Worm (Caenorhabditis elegans) whole organism, late embryonic: ENCODE results near the gene F21G4.6.

Experiments used
- C08G9.2 ChIP-seq: sonication (generic microtip); optimal IDR thresholded peaks from 2 replicates; lab custom pipeline; 2016; ENCODE audit warnings: mild to moderate bottlenecking, missing genetic modification characterization, moderate library complexity, missing compliant biosample characterization
- C38D4.7 ChIP-seq: fragments of 200-800 bp; sonication (Bioruptor generic); optimal IDR thresholded peaks from 2 replicates; lab custom pipeline; 2018; ENCODE audit warnings: mild to moderate bottlenecking, missing genetic modification characterization, moderate library complexity, missing compliant biosample characterization
- F13H6.1 ChIP-seq: sonication (generic microtip); optimal IDR thresholded peaks from 2 replicates; lab custom pipeline; 2016; ENCODE audit warnings: missing genetic modification characterization, missing compliant biosample characterization
- K02D7.2 ChIP-seq: sonication (generic microtip); optimal IDR thresholded peaks from 2 replicates; lab custom pipeline; 2017; ENCODE audit warnings: mild to moderate bottlenecking, missing genetic modification characterization, missing compliant biosample characterization
- K09A11.1 ChIP-seq: sonication (generic microtip); optimal IDR thresholded peaks from 2 replicates; lab custom pipeline; 2017; ENCODE audit warnings: antibody characterized with exemption, mild to moderate bottlenecking, missing genetic modification characterization, missing compliant biosample characterization; ENCODE audit not compliant: insufficient read depth
- T23F11.4 ChIP-seq: fragments of 200-800 bp; sonication (Bioruptor generic); optimal IDR thresholded peaks from 2 replicates; lab custom pipeline; 2018; ENCODE audit warnings: mild to moderate bottlenecking, missing genetic modification characterization, missing compliant biosample characterization
- ceh-14 ChIP-seq: sonication (generic microtip); optimal IDR thresholded peaks from 2 replicates; lab custom pipeline; 2016; ENCODE audit warnings: missing genotype, missing genetic modification characterization, missing compliant biosample characterization
- ceh-18 ChIP-seq: sonication (generic microtip); optimal IDR thresholded peaks from 2 replicates; lab custom pipeline; 2016; ENCODE audit warnings: missing genetic modification characterization, missing compliant biosample characterization
- ceh-19 ChIP-seq: fragments of 200-800 bp; sonication (Bioruptor generic); optimal IDR thresholded peaks from 2 replicates; lab custom pipeline; 2018; ENCODE audit warnings: mild to moderate bottlenecking, missing genetic modification characterization, missing compliant biosample characterization
- ceh-2 ChIP-seq: sonication (generic microtip); optimal IDR thresholded peaks from 2 replicates; lab custom pipeline; 2016; ENCODE audit warnings: missing genotype, missing genetic modification characterization, missing compliant biosample characterization
- ceh-31 ChIP-seq: sonication (generic microtip); optimal IDR thresholded peaks from 2 replicates; lab custom pipeline; 2016; ENCODE audit warnings: missing genetic modification characterization, missing compliant biosample characterization
- ceh-34 ChIP-seq: sonication (generic microtip); optimal IDR thresholded peaks from 2 replicates; lab custom pipeline; 2016; ENCODE audit warnings: mild to moderate bottlenecking, missing genetic modification characterization, missing compliant biosample characterization
- ceh-45 ChIP-seq: fragments of 200-800 bp; sonication (Bioruptor generic); IDR thresholded peaks from 2 replicates; pipeline ENCODE4 v1.3.6; 2022; ENCODE audit warnings: missing genetic modification reagents, missing genetic modification characterization, missing compliant biosample characterization
- ceh-9 ChIP-seq: sonication (generic microtip); optimal IDR thresholded peaks from 2 replicates; lab custom pipeline; 2016; ENCODE audit warnings: mild to moderate bottlenecking, missing genetic modification characterization, inconsistent platforms, missing compliant biosample characterization
- che-1 ChIP-seq: sonication (generic microtip); optimal IDR thresholded peaks from 2 replicates; lab custom pipeline; 2016; ENCODE audit warnings: mild to moderate bottlenecking, missing genetic modification characterization, missing compliant biosample characterization
- dmd-4 ChIP-seq: sonication (generic microtip); optimal IDR thresholded peaks from 2 replicates; lab custom pipeline; 2016; ENCODE audit warnings: borderline replicate concordance, missing genetic modification characterization, missing compliant biosample characterization
- dve-1 ChIP-seq: sonication (generic microtip); optimal IDR thresholded peaks from 2 replicates; lab custom pipeline; 2017; ENCODE audit warnings: antibody characterized with exemption, mild to moderate bottlenecking, missing genetic modification characterization, missing compliant biosample characterization
- elt-4 ChIP-seq: sonication (generic microtip); optimal IDR thresholded peaks from 2 replicates; lab custom pipeline; 2016; ENCODE audit warnings: missing genetic modification characterization, missing compliant biosample characterization
- ets-4 ChIP-seq: sonication (generic microtip); optimal IDR thresholded peaks from 2 replicates; lab custom pipeline; 2016; ENCODE audit warnings: missing genetic modification characterization, missing compliant biosample characterization
- eyg-1 ChIP-seq: sonication (generic microtip); optimal IDR thresholded peaks from 2 replicates; lab custom pipeline; 2016; ENCODE audit warnings: missing genotype, missing genetic modification characterization, missing compliant biosample characterization
- fax-1 ChIP-seq: sonication (generic microtip); optimal IDR thresholded peaks from 2 replicates; lab custom pipeline; 2016; ENCODE audit warnings: missing genotype, missing genetic modification characterization, missing compliant biosample characterization
- fkh-10 ChIP-seq: fragments of 150-350 bp; optimal IDR thresholded peaks from 2 replicates; lab custom pipeline; 2014; ENCODE audit warnings: missing biosample characterization, missing genetic modification reagents, missing genetic modification characterization
- fkh-6 ChIP-seq: sonication (generic microtip); optimal IDR thresholded peaks from 2 replicates; lab custom pipeline; 2016; ENCODE audit warnings: missing genetic modification characterization, missing compliant biosample characterization
- hlh-13 ChIP-seq: fragments of 200-800 bp; sonication (Bioruptor generic); optimal IDR thresholded peaks from 2 replicates; lab custom pipeline; 2018; ENCODE audit warnings: mild to moderate bottlenecking, missing genetic modification characterization, missing compliant biosample characterization
- hlh-15 ChIP-seq: sonication (generic microtip); optimal IDR thresholded peaks from 2 replicates; lab custom pipeline; 2016; ENCODE audit warnings: missing genetic modification characterization, missing compliant biosample characterization
- hlh-30 ChIP-seq: sonication (generic microtip); optimal IDR thresholded peaks from 2 replicates; lab custom pipeline; 2017; ENCODE audit warnings: antibody characterized with exemption, missing genetic modification characterization, missing compliant biosample characterization; ENCODE audit not compliant: insufficient read depth
- hlh-6 ChIP-seq: sonication (generic microtip); optimal IDR thresholded peaks from 2 replicates; lab custom pipeline; 2016; ENCODE audit warnings: missing genotype, missing genetic modification characterization, missing compliant biosample characterization
- hlh-8 ChIP-seq: sonication (generic microtip); optimal IDR thresholded peaks from 2 replicates; lab custom pipeline; 2016; ENCODE audit warnings: missing genotype, missing genetic modification characterization, missing compliant biosample characterization
- madf-2 ChIP-seq: sonication (generic microtip); optimal IDR thresholded peaks from 2 replicates; lab custom pipeline; 2017; ENCODE audit warnings: missing genetic modification characterization, missing compliant biosample characterization
- nfya-1 ChIP-seq: sonication (generic microtip); optimal IDR thresholded peaks from 2 replicates; lab custom pipeline; 2017; ENCODE audit warnings: missing genetic modification characterization, mild to moderate bottlenecking, missing compliant biosample characterization, antibody characterized with exemption, moderate library complexity
- nhr-11 ChIP-seq: fragments of 150-350 bp; optimal IDR thresholded peaks from 2 replicates; lab custom pipeline; 2014; ENCODE audit warnings: missing biosample characterization, missing genetic modification characterization
- nhr-232 ChIP-seq: sonication (generic microtip); optimal IDR thresholded peaks from 2 replicates; lab custom pipeline; 2016; ENCODE audit warnings: missing genetic modification characterization, missing compliant biosample characterization
- npax-4 ChIP-seq: sonication (generic microtip); optimal IDR thresholded peaks from 2 replicates; lab custom pipeline; 2016; ENCODE audit warnings: missing genetic modification characterization, missing compliant biosample characterization
- pat-9 ChIP-seq: fragments of 200-800 bp; sonication (Bioruptor generic); optimal IDR thresholded peaks from 2 replicates; lab custom pipeline; 2018; ENCODE audit warnings: mild to moderate bottlenecking, missing genetic modification characterization, moderate library complexity, missing compliant biosample characterization
- pha-2 ChIP-seq: sonication (generic microtip); optimal IDR thresholded peaks from 2 replicates; lab custom pipeline; 2017; ENCODE audit warnings: mild to moderate bottlenecking, missing genetic modification characterization, missing compliant biosample characterization
- pros-1 ChIP-seq: fragments of 150-350 bp; optimal IDR thresholded peaks from 2 replicates; lab custom pipeline; 2014; ENCODE audit warnings: missing biosample characterization, missing genetic modification reagents, missing genetic modification characterization
- ref-2 ChIP-seq: sonication (generic microtip); optimal IDR thresholded peaks from 2 replicates; lab custom pipeline; 2016; ENCODE audit warnings: missing genetic modification characterization, missing compliant biosample characterization
- rnt-1 ChIP-seq: sonication (generic microtip); optimal IDR thresholded peaks from 2 replicates; lab custom pipeline; 2016; ENCODE audit warnings: missing genetic modification characterization, missing compliant biosample characterization
- sdc-2 ChIP-seq: sonication (generic microtip); optimal IDR thresholded peaks from 2 replicates; lab custom pipeline; 2016; ENCODE audit warnings: missing genotype, missing genetic modification characterization, missing compliant biosample characterization
- sox-2 ChIP-seq: fragments of 200-800 bp; sonication (Bioruptor generic); IDR thresholded peaks from 2 replicates; pipeline ENCODE4 v1.3.6; 2022; ENCODE audit warnings: missing genetic modification reagents, missing genetic modification characterization, missing compliant biosample characterization
- sox-4 ChIP-seq: sonication (generic microtip); optimal IDR thresholded peaks from 2 replicates; lab custom pipeline; 2017; ENCODE audit warnings: mild to moderate bottlenecking, missing genetic modification characterization, inconsistent platforms, missing compliant biosample characterization
- syd-9 ChIP-seq: sonication (generic microtip); optimal IDR thresholded peaks from 2 replicates; lab custom pipeline; 2016; ENCODE audit warnings: mild to moderate bottlenecking, missing genetic modification characterization, moderate library complexity, missing compliant biosample characterization
- tbx-2 ChIP-seq: sonication (generic microtip); optimal IDR thresholded peaks from 2 replicates; lab custom pipeline; 2016; ENCODE audit warnings: missing genetic modification characterization, missing compliant biosample characterization
- tbx-7 ChIP-seq: sonication (generic microtip); optimal IDR thresholded peaks from 2 replicates; lab custom pipeline; 2016; ENCODE audit warnings: missing genotype, missing genetic modification characterization, missing compliant biosample characterization
- unc-3 ChIP-seq, 2 experiments: fragments of 200-800 bp in 1 of 2; sonication (Bioruptor generic) in 1 of 2; sonication (generic microtip) in 1 of 2; conservative IDR thresholded peaks in 1 of 2; optimal IDR thresholded peaks in 1 of 2; 2 replicates each; pipeline versions ENCODE4 v1.3.6 to Lab custom; 2016 to 2022; ENCODE audit warnings: missing compliant biosample characterization in 2 of 2, missing genetic modification characterization in 2 of 2, missing genetic modification reagents in 1 of 2
- unc-42 ChIP-seq: sonication (generic microtip); optimal IDR thresholded peaks from 2 replicates; lab custom pipeline; 2016; ENCODE audit warnings: missing genotype, missing genetic modification characterization, missing compliant biosample characterization
- unc-55 ChIP-seq: sonication (generic microtip); optimal IDR thresholded peaks from 2 replicates; lab custom pipeline; 2017; ENCODE audit warnings: missing biosample characterization, missing genetic modification reagents, missing genetic modification characterization
- ztf-16 ChIP-seq: sonication (generic microtip); optimal IDR thresholded peaks from 2 replicates; lab custom pipeline; 2017; ENCODE audit warnings: missing genetic modification characterization, missing compliant biosample characterization

F21G4.6 gene

ce11 chrX:9933291-9934008 lies 16.2 kb upstream of the F21G4.6 start:
- TF ChIP-seq nhr-11 (no peak), unc-55 (GFP tag; lab: Kevin White, UChicago) (peak; percentile 5)

- TF ChIP-seq tbx-7 (peak; percentile 2), elt-4 (tag; lab: Kevin White, UChicago) (no peak), K09A11.1 (peak; percentile 20), hlh-8 (tag; lab: Kevin White, UChicago) (peak; percentile 43), dve-1 (tag; lab: Kevin White, UChicago) (peak; percentile 41), rnt-1 (tag; lab: Kevin White, UChicago) (peak; percentile 90), ets-4 (no peak), pros-1 (peak; percentile 8), hlh-6 (tag; lab: Kevin White, UChicago) (peak; percentile 85), T23F11.4 (GFP tag; lab: Kevin White, UChicago) (peak; percentile 75), dmd-4 (tag; lab: Kevin White, UChicago) (no peak), K02D7.2 (tag; lab: Kevin White, UChicago) (no peak), syd-9 (tag; lab: Kevin White, UChicago) (peak; percentile 55), F13H6.1 (tag; lab: Kevin White, UChicago) (peak; percentile 16), ceh-14 (tag; lab: Kevin White, UChicago) (peak; percentile 14), unc-3 (GFP tag; conservative IDR thresholded peaks at IDR 0.05; lab: Robert Waterston, UW) (no peak), unc-3 (tag; optimal IDR thresholded peaks at IDR 0.05; lab: Kevin White, UChicago) (no peak), che-1 (tag; lab: Kevin White, UChicago) (peak; percentile 21), ceh-34 (tag; lab: Kevin White, UChicago) (peak; percentile 72), hlh-13 (GFP tag; lab: Kevin White, UChicago) (no peak), ceh-45 (no peak), C08G9.2 (peak; percentile 55), ceh-9 (no peak), sox-4 (tag; lab: Kevin White, UChicago) (peak; percentile 47), sox-2 (GFP tag; lab: Robert Waterston, UW) (no peak), ceh-31 (tag; lab: Kevin White, UChicago) (peak; percentile 68), fkh-10 (GFP tag; lab: Kevin White, UChicago) (no peak), ztf-16 (tag; lab: Kevin White, UChicago) (peak; percentile 32), pat-9 (peak; percentile 10), nhr-232 (peak; percentile 58), unc-42 (tag; lab: Kevin White, UChicago) (peak; percentile 48), ceh-2 (peak; percentile 52), nfya-1 (peak; percentile 79), fkh-6 (peak; percentile 41), eyg-1 (tag; lab: Kevin White, UChicago) (peak; percentile 14), ceh-19 (GFP tag; lab: Kevin White, UChicago) (no peak), madf-2 (peak; percentile 80), hlh-30 (tag; lab: Kevin White, UChicago) (peak; percentile 46), C38D4.7 (no peak), ceh-18 (peak; percentile 78), fax-1 (tag; lab: Kevin White, UChicago) (peak; percentile 42), sdc-2 (tag; lab: Kevin White, UChicago) (peak; percentile 81), tbx-2 (tag; lab: Kevin White, UChicago) (peak; percentile 87), ref-2 (tag; lab: Kevin White, UChicago) (peak; percentile 76), hlh-15 (no peak), npax-4 (tag; lab: Kevin White, UChicago) (no peak), pha-2 (tag; lab: Kevin White, UChicago) (peak; percentile 55)
Measured at ce11 chrX:9932226-9932773, 15.1 kb upstream of the F21G4.6 start, which contains the start of gene tsp-21. Gene tsp-21 (plus strand): TSS chrX:9932371.
